Fruit fly (Drosophila melanogaster) whole organism, embryonic: ENCODE data around the gene Setx.

Source experiments
- BEAF-32 ChIP-seq: fragments of 200-800 bp; sonication (Bioruptor generic); optimal IDR thresholded peaks from 3 replicates; lab custom pipeline; 2017; ENCODE audit warnings: missing biosample characterization, missing genetic modification characterization, mild to moderate bottlenecking, moderate library complexity, missing genetic modification reagents
- Bgb ChIP-seq: fragments of 200-800 bp; sonication (Bioruptor generic); IDR thresholded peaks from 2 replicates; pipeline ENCODE4 v1.3.6; 2022; ENCODE audit warnings: missing biosample characterization, missing genetic modification characterization; ENCODE audit not compliant: partially characterized antibody
- C15 ChIP-seq: fragments of 200-800 bp; sonication (Bioruptor generic); IDR thresholded peaks from 3 replicates; pipeline ENCODE4 v1.3.6; 2022; ENCODE audit warnings: missing biosample characterization, missing genetic modification characterization
- CG1024 ChIP-seq: fragments of 200-800 bp; sonication (Bioruptor generic); IDR thresholded peaks from 2 replicates; pipeline ENCODE4 v1.3.6; 2022; ENCODE audit warnings: missing biosample characterization, missing genetic modification characterization
- CG10543 ChIP-seq: fragments of 200-800 bp; sonication (Bioruptor generic); optimal IDR thresholded peaks from 3 replicates; lab custom pipeline; 2017; ENCODE audit warnings: missing biosample characterization, mild to moderate bottlenecking, missing genetic modification characterization, moderate library complexity
- CG10654 ChIP-seq: fragments of 200-800 bp; sonication (Bioruptor generic); optimal IDR thresholded peaks from 2 replicates; lab custom pipeline; 2016; ENCODE audit warnings: missing biosample characterization, missing genetic modification characterization
- CG12942 ChIP-seq: fragments of 200-800 bp; sonication (Bioruptor generic); optimal IDR thresholded peaks from 3 replicates; lab custom pipeline; 2016; ENCODE audit warnings: missing biosample characterization, missing genetic modification characterization
- CG13624 ChIP-seq: fragments of 200-800 bp; sonication (Bioruptor generic); optimal IDR thresholded peaks from 2 replicates; lab custom pipeline; 2016; ENCODE audit warnings: missing biosample characterization, missing genetic modification characterization
- CG13775 ChIP-seq: fragments of 200-800 bp; sonication (Bioruptor generic); optimal IDR thresholded peaks from 3 replicates; lab custom pipeline; 2017; ENCODE audit warnings: missing biosample characterization, mild to moderate bottlenecking, missing genetic modification characterization
- CG15601 ChIP-seq: fragments of 200-800 bp; sonication (Bioruptor generic); optimal IDR thresholded peaks from 3 replicates; lab custom pipeline; 2019; ENCODE audit warnings: missing biosample characterization, mild to moderate bottlenecking, missing genetic modification characterization, moderate library complexity
- CG18476 ChIP-seq: fragments of 200-800 bp; sonication (Bioruptor generic); optimal IDR thresholded peaks from 2 replicates; lab custom pipeline; 2016; ENCODE audit warnings: missing biosample characterization, mild to moderate bottlenecking, missing genetic modification characterization
- CG2875 ChIP-seq: fragments of 200-800 bp; sonication (Bioruptor generic); optimal IDR thresholded peaks from 2 replicates; lab custom pipeline; 2017; ENCODE audit warnings: missing biosample characterization, mild to moderate bottlenecking, missing genetic modification characterization, missing genetic modification reagents
- CG2889 ChIP-seq: fragments of 200-800 bp; sonication (Bioruptor generic); IDR thresholded peaks from 3 replicates; pipeline ENCODE4 v1.3.6; 2022; ENCODE audit warnings: missing biosample characterization, missing genetic modification characterization
- CG30020 ChIP-seq: fragments of 200-800 bp; optimal IDR thresholded peaks from 2 replicates; lab custom pipeline; 2019; ENCODE audit warnings: missing biosample characterization, mild to moderate bottlenecking, missing genetic modification characterization, moderate library complexity
- CG30431 ChIP-seq: fragments of 200-800 bp; sonication (Bioruptor generic); optimal IDR thresholded peaks from 2 replicates; lab custom pipeline; 2017; ENCODE audit warnings: missing biosample characterization, missing genetic modification characterization
- CG32532 ChIP-seq: fragments of 200-800 bp; sonication (Bioruptor generic); IDR thresholded peaks from 2 replicates; pipeline ENCODE4 v1.3.6; 2022; ENCODE audit warnings: missing biosample characterization, missing genetic modification characterization
- CG32767 ChIP-seq: fragments of 200-800 bp; sonication (Bioruptor generic); IDR thresholded peaks from 2 replicates; pipeline ENCODE4 v1.3.6; 2022; ENCODE audit warnings: missing biosample characterization, missing genetic modification characterization
- CG3726 ChIP-seq: fragments of 200-800 bp; sonication (Bioruptor generic); IDR thresholded peaks from 3 replicates; pipeline ENCODE4, ENCODE4 v1.3.6; 2022; ENCODE audit warnings: missing biosample characterization, missing genetic modification characterization
- CG4360 ChIP-seq: fragments of 200-800 bp; sonication (Bioruptor generic); IDR thresholded peaks from 2 replicates; pipeline ENCODE4 v1.3.6; 2022; ENCODE audit warnings: missing biosample characterization, missing genetic modification characterization
- CG4617 ChIP-seq: fragments of 200-800 bp; sonication (Bioruptor generic); optimal IDR thresholded peaks from 3 replicates; lab custom pipeline; 2016; ENCODE audit warnings: missing biosample characterization, missing genetic modification characterization, borderline replicate concordance
- CG4730 ChIP-seq: fragments of 200-800 bp; sonication (Bioruptor generic); IDR thresholded peaks from 2 replicates; pipeline ENCODE4 v1.3.6; 2022; ENCODE audit warnings: missing biosample characterization, missing genetic modification characterization
- CG7556 ChIP-seq: fragments of 200-800 bp; sonication (Bioruptor generic); optimal IDR thresholded peaks from 2 replicates; lab custom pipeline; 2017; ENCODE audit warnings: missing biosample characterization, mild to moderate bottlenecking, missing genetic modification characterization
- CG7928 ChIP-seq: fragments of 200-800 bp; sonication (Bioruptor generic); optimal IDR thresholded peaks from 2 replicates; lab custom pipeline; 2017; ENCODE audit warnings: missing biosample characterization, mild to moderate bottlenecking, missing genetic modification characterization
- CG7987 ChIP-seq: fragments of 200-800 bp; sonication (Bioruptor generic); optimal IDR thresholded peaks from 2 replicates; lab custom pipeline; 2018; ENCODE audit warnings: missing biosample characterization, mild to moderate bottlenecking, missing genetic modification characterization, moderate library complexity
- CG8478 ChIP-seq: fragments of >200 bp; optimal IDR thresholded peaks from 2 replicates; lab custom pipeline; 2018
- CG9727 ChIP-seq: fragments of 200-800 bp; sonication (Bioruptor generic); optimal IDR thresholded peaks from 3 replicates; lab custom pipeline; 2017; ENCODE audit warnings: missing biosample characterization, mild to moderate bottlenecking, missing genetic modification characterization
- CG9932 ChIP-seq: fragments of 200-800 bp; sonication (Bioruptor generic); IDR thresholded peaks from 2 replicates; pipeline ENCODE4 v1.3.6; 2022; ENCODE audit warnings: missing biosample characterization, missing genetic modification characterization
- Dip3 ChIP-seq: fragments of 200-800 bp; sonication (Bioruptor generic); optimal IDR thresholded peaks from 3 replicates; lab custom pipeline; 2016; ENCODE audit warnings: missing biosample characterization, missing genetic modification characterization
- ERR ChIP-seq: fragments of 200-800 bp; sonication (Bioruptor generic); optimal IDR thresholded peaks from 2 replicates; lab custom pipeline; 2016; ENCODE audit warnings: missing biosample characterization, missing genetic modification characterization
- Gug ChIP-seq: fragments of 200-800 bp; sonication (Bioruptor generic); IDR thresholded peaks from 4 replicates; pipeline ENCODE4 v1.3.6; 2022; ENCODE audit warnings: missing biosample characterization, missing genetic modification characterization
- HHEX ChIP-seq: fragments of 200-800 bp; sonication (Bioruptor generic); optimal IDR thresholded peaks from 3 replicates; lab custom pipeline; 2017; ENCODE audit warnings: missing biosample characterization, mild to moderate bottlenecking, missing genetic modification characterization, missing genetic modification reagents
- Sry-δ ChIP-seq: fragments of 200-800 bp; sonication (Bioruptor generic); optimal IDR thresholded peaks from 2 replicates; lab custom pipeline; 2016; ENCODE audit warnings: missing biosample characterization, missing genetic modification characterization
- Taf1 ChIP-seq: fragments of 200-800 bp; sonication (Bioruptor generic); IDR thresholded peaks from 2 replicates; pipeline ENCODE4 v1.3.6; 2022; ENCODE audit warnings: missing biosample characterization, missing genetic modification characterization
- Xbp1 ChIP-seq: fragments of 200-800 bp; sonication (Bioruptor generic); optimal IDR thresholded peaks from 3 replicates; lab custom pipeline; 2016; ENCODE audit warnings: missing biosample characterization, mild to moderate bottlenecking, missing genetic modification characterization
- cwo ChIP-seq: fragments of 200-800 bp; sonication (Bioruptor generic); optimal IDR thresholded peaks from 3 replicates; lab custom pipeline; 2017; ENCODE audit warnings: missing biosample characterization, missing genetic modification characterization, mild to moderate bottlenecking, moderate library complexity, missing genetic modification reagents
- dmrt11E ChIP-seq: fragments of 200-800 bp; sonication (Bioruptor generic); optimal IDR thresholded peaks from 3 replicates; lab custom pipeline; 2018; ENCODE audit warnings: missing biosample characterization, mild to moderate bottlenecking, missing genetic modification characterization, moderate library complexity
- emc ChIP-seq: fragments of 200-800 bp; sonication (Bioruptor generic); optimal IDR thresholded peaks from 2 replicates; lab custom pipeline; 2016; ENCODE audit warnings: missing biosample characterization, missing genetic modification characterization
- eyg ChIP-seq: fragments of 200-800 bp; sonication (Bioruptor generic); optimal IDR thresholded peaks from 3 replicates; lab custom pipeline; 2016; ENCODE audit warnings: missing biosample characterization, missing genetic modification characterization
- ftz-f1 ChIP-seq: fragments of 200-800 bp; sonication (Bioruptor generic); optimal IDR thresholded peaks from 2 replicates; lab custom pipeline; 2016; ENCODE audit warnings: missing biosample characterization, missing genetic modification characterization
- ken ChIP-seq: fragments of 200-800 bp; sonication (Bioruptor generic); IDR thresholded peaks from 3 replicates; pipeline ENCODE4 v1.3.6; 2022; ENCODE audit warnings: missing biosample characterization, missing genetic modification characterization
- lab ChIP-seq: fragments of 200-800 bp; sonication (Bioruptor generic); optimal IDR thresholded peaks from 3 replicates; lab custom pipeline; 2017; ENCODE audit warnings: missing biosample characterization, missing genetic modification characterization, mild to moderate bottlenecking, moderate library complexity, missing genetic modification reagents
- lmd ChIP-seq: fragments of 200-800 bp; sonication (Bioruptor generic); IDR thresholded peaks from 2 replicates; pipeline ENCODE4 v1.3.6; 2022; ENCODE audit warnings: missing biosample characterization, missing genetic modification characterization
- mld ChIP-seq: fragments of 200-800 bp; sonication (Bioruptor generic); IDR thresholded peaks from 3 replicates; pipeline ENCODE4 v1.3.6; 2022; ENCODE audit warnings: missing biosample characterization, missing genetic modification characterization; ENCODE audit not compliant: partially characterized antibody
- nmo ChIP-seq: fragments of 200-800 bp; sonication (Bioruptor generic); optimal IDR thresholded peaks from 2 replicates; lab custom pipeline; 2018; ENCODE audit warnings: missing biosample characterization, mild to moderate bottlenecking, missing genetic modification characterization, moderate library complexity
- pfk ChIP-seq: fragments of 200-800 bp; sonication (Bioruptor generic); optimal IDR thresholded peaks from 2 replicates; lab custom pipeline; 2018; ENCODE audit warnings: missing biosample characterization, mild to moderate bottlenecking, missing genetic modification characterization, moderate library complexity
- sd ChIP-seq: fragments of 200-800 bp; sonication (Bioruptor generic); optimal IDR thresholded peaks from 3 replicates; lab custom pipeline; 2018; ENCODE audit warnings: missing biosample characterization, mild to moderate bottlenecking, missing genetic modification characterization, moderate library complexity
- tin ChIP-seq: fragments of 200-800 bp; sonication (Bioruptor generic); optimal IDR thresholded peaks from 3 replicates; lab custom pipeline; 2016; ENCODE audit warnings: missing biosample characterization, missing genetic modification characterization
- unpg ChIP-seq: fragments of 200-800 bp; sonication (Bioruptor generic); optimal IDR thresholded peaks from 3 replicates; lab custom pipeline; 2018; ENCODE audit warnings: missing biosample characterization, mild to moderate bottlenecking, missing genetic modification characterization, moderate library complexity
- vnd ChIP-seq: fragments of 200-800 bp; sonication (Bioruptor generic); IDR thresholded peaks from 3 replicates; pipeline ENCODE4 v1.3.6; 2022; ENCODE audit warnings: missing biosample characterization, missing genetic modification characterization; ENCODE audit not compliant: partially characterized antibody

The Setx gene

DNA sequence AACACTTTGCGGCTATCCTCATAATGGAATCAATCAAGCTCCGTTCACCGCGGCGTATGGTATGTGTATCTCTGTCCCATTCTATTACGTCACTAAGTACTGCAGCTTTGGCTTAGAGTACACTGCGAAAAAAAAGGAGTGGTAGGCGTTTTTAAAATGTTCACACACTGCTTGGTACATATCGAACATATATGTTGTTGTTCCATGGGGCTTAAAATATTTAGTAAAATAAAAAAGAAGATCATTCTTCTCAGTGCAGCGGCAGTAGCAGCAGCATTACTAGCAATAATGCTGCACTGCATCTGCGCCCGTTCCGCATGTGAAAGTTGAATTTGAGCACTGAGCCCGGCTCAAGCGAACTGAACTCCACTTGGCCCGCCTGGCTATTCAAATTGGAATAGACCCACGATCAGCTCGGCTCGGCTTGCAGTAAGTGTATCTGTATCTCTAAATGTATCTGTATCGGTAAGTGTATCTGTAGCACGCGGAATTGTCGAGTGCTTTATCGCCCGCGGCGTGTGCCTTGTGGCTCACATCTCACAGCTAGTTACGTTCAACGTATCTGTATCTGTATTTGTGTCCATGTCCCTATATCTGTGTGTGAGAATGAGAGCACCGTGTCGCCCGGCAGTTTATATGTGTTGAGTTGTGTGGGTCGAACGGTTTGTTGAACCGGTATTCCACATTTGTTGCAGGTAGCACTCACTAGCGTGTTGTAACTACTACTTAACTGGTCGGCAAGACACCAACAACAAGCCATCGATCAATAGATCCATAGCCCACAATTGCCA lies 16.1 kb upstream of the Setx start (continued):
- TF ChIP-seq CG4360 (GFP tag; lab: Robert Waterston, UW): peak; percentile 27; the same call in 1 of the 2 replicates
- no peak for TF ChIP-seq Dip3 (GFP tag; lab: Kevin White, UChicago)
- no peak for TF ChIP-seq ftz-f1 (GFP tag; lab: Kevin White, UChicago)
- TF ChIP-seq Xbp1 (GFP tag; lab: Kevin White, UChicago): peak; percentile 72
- no peak for TF ChIP-seq mld (GFP tag; lab: Robert Waterston, UW)
- peak; percentile 33 for TF ChIP-seq CG12942 (GFP tag; lab: Kevin White, UChicago)
- TF ChIP-seq Sry-δ (GFP tag; lab: Kevin White, UChicago): peak; percentile 7
- TF ChIP-seq CG15601: no peak
- TF ChIP-seq CG3726 (GFP tag; lab: Robert Waterston, UW): no peak
- peak; percentile 36 for TF ChIP-seq CG9727
- peak; percentile 12 for TF ChIP-seq CG4617 (GFP tag; lab: Kevin White, UChicago)
- TF ChIP-seq dmrt11E (tag; lab: Kevin White, UChicago): no peak
- no peak for TF ChIP-seq BEAF-32 (GFP tag; lab: Kevin White, UChicago)
- no peak for TF ChIP-seq pfk (GFP tag; lab: Kevin White, UChicago)
- TF ChIP-seq nmo: peak; percentile 36
- no peak for TF ChIP-seq CG30020 (tag; lab: Kevin White, UChicago)
- peak; percentile 2 for TF ChIP-seq CG13775
- TF ChIP-seq C15: no peak
- no peak for TF ChIP-seq CG7556
- TF ChIP-seq HHEX: peak; percentile 58
- peak; percentile 7 for TF ChIP-seq cwo (GFP tag; lab: Kevin White, UChicago)
- TF ChIP-seq CG2889: peak; percentile 31; the same call in 1 of the 3 replicates
- TF ChIP-seq CG9932 (GFP tag; lab: Robert Waterston, UW): peak; percentile 30; the same call in 1 of the 2 replicates
- 0 out of 4 replicates have a peak, but pooled peaks have one; percentile 10 for TF ChIP-seq Gug
- TF ChIP-seq CG30431 (GFP tag; lab: Kevin White, UChicago): no peak
- no peak for TF ChIP-seq Taf1 (GFP tag; lab: Robert Waterston, UW)
- peak; percentile 23 for TF ChIP-seq CG18476 (GFP tag; lab: Kevin White, UChicago)
- peak; percentile 55; the same call in 1 of the 2 replicates for TF ChIP-seq CG32767 (GFP tag; lab: Robert Waterston, UW)
- peak; percentile 58 for TF ChIP-seq tin
- peak; percentile 51; the same call in 1 of the 2 replicates for TF ChIP-seq CG1024 (GFP tag; lab: Robert Waterston, UW)
- TF ChIP-seq emc (GFP tag; lab: Kevin White, UChicago): no peak
- peak; percentile 45 for TF ChIP-seq CG10654 (GFP tag; lab: Kevin White, UChicago)
- 0 out of 2 replicates have a peak, but pooled peaks have one; percentile 18 for TF ChIP-seq CG4730 (GFP tag; lab: Robert Waterston, UW)
- TF ChIP-seq ERR (GFP tag; lab: Kevin White, UChicago): no peak
- no peak for TF ChIP-seq CG32532 (GFP tag; lab: Robert Waterston, UW)
- TF ChIP-seq CG8478 (lab: Kevin White, UChicago): no peak
- TF ChIP-seq lmd (GFP tag; lab: Robert Waterston, UW): peak; percentile 59
- no peak for TF ChIP-seq CG10543 (GFP tag; lab: Kevin White, UChicago)
- TF ChIP-seq CG7928 (GFP tag; lab: Kevin White, UChicago): no peak
- TF ChIP-seq eyg (GFP tag; lab: Kevin White, UChicago): no peak
- TF ChIP-seq ken (GFP tag; lab: Robert Waterston, UW): peak; percentile 67
- TF ChIP-seq CG13624 (GFP tag; lab: Kevin White, UChicago): no peak
- TF ChIP-seq vnd (GFP tag; lab: Robert Waterston, UW): no peak
- peak; percentile 59 for TF ChIP-seq CG2875 (GFP tag; lab: Kevin White, UChicago)
- TF ChIP-seq lab (GFP tag; lab: Kevin White, UChicago): peak; percentile 47
- TF ChIP-seq unpg (GFP tag; lab: Kevin White, UChicago): peak; percentile 40
- no peak for TF ChIP-seq CG7987 (GFP tag; lab: Kevin White, UChicago)
- TF ChIP-seq Bgb (GFP tag; lab: Robert Waterston, UW): no peak
- no peak for TF ChIP-seq sd (tag; lab: Kevin White, UChicago)
